Worm (Caenorhabditis elegans): Measurements from ENCODE around the gene clec-149.

DNA sequence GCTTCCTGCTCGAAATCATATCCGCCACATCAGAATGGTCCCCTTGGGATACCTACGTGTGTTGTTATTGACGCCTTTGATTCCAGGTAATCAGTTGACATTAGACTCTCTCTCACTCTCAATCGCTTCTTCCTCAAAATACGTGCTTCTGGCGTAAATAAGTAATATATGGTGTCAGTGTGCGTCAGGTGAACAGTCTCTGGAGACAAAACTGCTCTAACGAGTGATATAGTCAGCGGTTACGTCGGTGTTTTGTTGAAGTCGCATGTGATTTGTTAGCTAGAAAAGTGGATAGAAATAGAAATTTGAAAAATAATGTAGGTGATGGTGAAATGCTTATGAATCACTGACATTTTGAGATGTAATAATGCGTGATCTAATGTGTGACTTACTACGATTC is 21.0 kb upstream of the clec-149 start:
- TF ChIP-seq sox-4 (tag; optimal IDR thresholded peaks at IDR 0.05) (no peak), ama-1 (optimal IDR thresholded peaks at IDR 0.05) (no peak), C08G9.2 (tag; optimal IDR thresholded peaks at IDR 0.05) (no peak), nhr-11 (tag; optimal IDR thresholded peaks at IDR 0.05) (no peak)

Measured in whole organism, late embryonic.